Fruit fly (Drosophila melanogaster): ENCODE results near the gene CG46464.

The CG46464 gene

DNA sequence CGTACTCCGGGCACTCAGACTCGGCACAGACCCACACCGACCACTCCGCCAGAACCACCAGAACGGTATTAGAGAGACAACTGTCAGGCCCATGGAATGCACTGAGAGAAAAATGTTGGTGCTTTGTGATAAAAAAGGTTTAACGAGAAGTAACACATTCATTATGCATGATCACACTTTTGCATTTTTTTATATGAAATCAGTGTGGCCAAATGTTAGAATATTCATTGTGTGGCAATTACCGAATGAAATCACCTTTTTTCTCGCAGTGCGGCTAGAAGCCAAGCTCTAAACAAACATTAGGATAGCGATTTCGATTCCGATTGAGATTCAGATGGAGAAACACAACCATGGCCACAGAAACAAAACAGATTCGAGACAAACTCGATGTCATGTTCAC lies 21.7 kb upstream of the CG46464 start (continued):
- TF ChIP-seq CG11762 (GFP tag; optimal IDR thresholded peaks at IDR 0.05; ENCODE audit: insufficient read depth) (no peak), pdm3 (GFP tag; optimal IDR thresholded peaks at IDR 0.05) (no peak), achi (GFP tag; optimal IDR thresholded peaks at IDR 0.05) (peak; percentile 17), CG31627 (GFP tag; optimal IDR thresholded peaks at IDR 0.05) (no peak), CG9139 (GFP tag; optimal IDR thresholded peaks at IDR 0.05) (no peak), Sox102F (GFP tag; optimal IDR thresholded peaks at IDR 0.05) (no peak), CG6808 (GFP tag; optimal IDR thresholded peaks at IDR 0.05) (no peak), cyc (GFP tag; optimal IDR thresholded peaks at IDR 0.05) (no peak), Sox14 (GFP tag; optimal IDR thresholded peaks at IDR 0.05) (peak; percentile 6)

dm6 chrX:17455829-17456460 lies 12.2 kb upstream of the CG46464 start:
- TF ChIP-seq CG34406 (GFP tag; optimal IDR thresholded peaks at IDR 0.05): no peak
- peak; percentile 60 for TF ChIP-seq svp (GFP tag)
- TF ChIP-seq Eip78C (GFP tag): no peak
- peak; percentile 93 for TF ChIP-seq dsx (GFP tag; optimal IDR thresholded peaks at IDR 0.05; ENCODE audit: poor library complexity, severe bottlenecking)
- TF ChIP-seq salr (GFP tag; optimal IDR thresholded peaks at IDR 0.05): no peak

dm6 chrX:17452443-17452842 lies 8.6 kb upstream of the CG46464 start, which contains the start of gene CG8568:
Gene CG8568, minus strand, starts transcription at chrX:17452543.
- no peak for TF ChIP-seq spab (GFP tag; optimal IDR thresholded peaks at IDR 0.05)
- no peak for TF ChIP-seq CG11294 (GFP tag; IDR thresholded peaks at IDR 0.05)
- peak; percentile 15 for TF ChIP-seq svp (GFP tag)
- no peak for TF ChIP-seq CG6163 (GFP tag; IDR thresholded peaks at IDR 0.05)
- no peak for TF ChIP-seq Sox15 (GFP tag; optimal IDR thresholded peaks at IDR 0.05)

dm6 chrX:17448674-17449073 lies 4.9 kb upstream of the CG46464 start, which contains the start of gene p-cup:
Gene p-cup, minus strand, starts transcription at chrX:17448774.
- TF ChIP-seq Hr39 (GFP tag; optimal IDR thresholded peaks at IDR 0.05) (no peak), Ets21C (GFP tag; optimal IDR thresholded peaks at IDR 0.05) (no peak), Sox102F (GFP tag; optimal IDR thresholded peaks at IDR 0.05) (no peak), fkh (GFP tag; optimal IDR thresholded peaks at IDR 0.05) (no peak), pdm3 (GFP tag; optimal IDR thresholded peaks at IDR 0.05) (no peak), CG34406 (GFP tag; optimal IDR thresholded peaks at IDR 0.05) (no peak)

DNA sequence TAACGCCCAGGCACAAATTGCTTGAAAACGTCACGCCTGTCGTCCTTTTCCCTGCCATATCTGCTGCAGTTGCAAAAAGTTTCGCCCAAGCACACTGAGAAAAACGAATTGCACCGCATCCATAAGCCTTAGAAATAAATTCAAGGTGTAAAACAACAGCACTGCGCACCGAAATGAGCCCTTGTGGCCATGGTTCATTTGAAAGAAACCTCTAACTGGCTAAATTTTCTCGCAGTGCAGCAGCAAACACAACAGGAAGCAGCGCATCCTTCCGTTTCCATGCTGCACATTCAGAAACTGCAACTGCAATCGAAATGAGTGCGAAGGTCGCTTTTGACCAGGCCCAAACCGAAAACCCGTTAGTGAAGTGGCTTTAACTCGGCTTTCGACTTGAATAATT lies 19.4 kb downstream of the CG46464 start:
- TF ChIP-seq CG32006 (GFP tag; optimal IDR thresholded peaks at IDR 0.05): peak; percentile 22
- TF ChIP-seq topi (GFP tag; optimal IDR thresholded peaks at IDR 0.05): peak; percentile 28
- TF ChIP-seq acj6 (GFP tag; optimal IDR thresholded peaks at IDR 0.05): peak; percentile 23
- peak; percentile 20 for TF ChIP-seq cyc (GFP tag; optimal IDR thresholded peaks at IDR 0.05)
- TF ChIP-seq CG15336 (GFP tag; IDR thresholded peaks at IDR 0.05): peak; percentile 43; the same call in 1 of the 2 replicates
- TF ChIP-seq svp (GFP tag): no peak
- no peak for TF ChIP-seq Lpt (GFP tag; optimal IDR thresholded peaks at IDR 0.05)
- TF ChIP-seq Hr38 (GFP tag; optimal IDR thresholded peaks at IDR 0.05): no peak
- peak; percentile 11 for TF ChIP-seq CG8319 (GFP tag; optimal IDR thresholded peaks at IDR 0.05)
- no peak for TF ChIP-seq CG11762 (GFP tag; optimal IDR thresholded peaks at IDR 0.05; ENCODE audit: insufficient read depth)
- TF ChIP-seq Hr39 (GFP tag; optimal IDR thresholded peaks at IDR 0.05): peak; percentile 31
- peak; percentile 15 for TF ChIP-seq pdm3 (GFP tag; optimal IDR thresholded peaks at IDR 0.05)
- peak; percentile 19 for TF ChIP-seq CG11902 (GFP tag; optimal IDR thresholded peaks at IDR 0.05)
- peak; percentile 66; the same call in 2 of the 3 replicates for TF ChIP-seq CG6163 (GFP tag; IDR thresholded peaks at IDR 0.05)
- no peak for TF ChIP-seq Ets21C (GFP tag; optimal IDR thresholded peaks at IDR 0.05)
- TF ChIP-seq CG7368 (GFP tag; optimal IDR thresholded peaks at IDR 0.05): peak; percentile 34
- TF ChIP-seq CG31627 (GFP tag; optimal IDR thresholded peaks at IDR 0.05): peak; percentile 20
- peak; percentile 49 for TF ChIP-seq Eip78C (GFP tag)
- no peak for TF ChIP-seq Sox15 (GFP tag; optimal IDR thresholded peaks at IDR 0.05)
- TF ChIP-seq CG11294 (GFP tag; IDR thresholded peaks at IDR 0.05): 0 out of 2 replicates have a peak, but pooled peaks have one; percentile 25
- no peak for TF ChIP-seq spab (GFP tag; optimal IDR thresholded peaks at IDR 0.05)
- peak; percentile 25 for TF ChIP-seq Met (GFP tag; optimal IDR thresholded peaks at IDR 0.05)
- TF ChIP-seq CG6808 (GFP tag; optimal IDR thresholded peaks at IDR 0.05): no peak
- no peak for TF ChIP-seq CG8119 (GFP tag; IDR thresholded peaks at IDR 0.05)
- TF ChIP-seq Eip75B (GFP tag; optimal IDR thresholded peaks at IDR 0.05): no peak
- peak; percentile 3 for TF ChIP-seq Sox102F (GFP tag; optimal IDR thresholded peaks at IDR 0.05)
- no peak for TF ChIP-seq CG4318 (GFP tag; optimal IDR thresholded peaks at IDR 0.05)
- TF ChIP-seq Ets96B (tag; optimal IDR thresholded peaks at IDR 0.05): no peak
- no peak for TF ChIP-seq CG6854 (GFP tag; optimal IDR thresholded peaks at IDR 0.05)
- peak; percentile 28 for TF ChIP-seq OdsH (GFP tag; optimal IDR thresholded peaks at IDR 0.05)
- peak; percentile 6 for TF ChIP-seq CG1621 (tag; optimal IDR thresholded peaks at IDR 0.05)
- peak; percentile 34 for TF ChIP-seq CG10631 (GFP tag; optimal IDR thresholded peaks at IDR 0.05)
- no peak for TF ChIP-seq CG6792 (GFP tag; optimal IDR thresholded peaks at IDR 0.05)
- TF ChIP-seq fkh (GFP tag; optimal IDR thresholded peaks at IDR 0.05): no peak

Measured in whole organism, prepupa.